Worm (Caenorhabditis elegans): Measurements from ENCODE around the gene lin-45.
A peak's percentile ranks its signal among the peaks of the same experiment; 100 is the strongest.

Gene lin-45

ce11 chrIV:6767240-6767639, 18.9 kb upstream of the lin-45 start:
- TF ChIP-seq hrde-1 (tag; optimal IDR thresholded peaks at IDR 0.05; ENCODE audit: borderline replicate concordance) (no peak), ceh-40 (GFP tag; IDR thresholded peaks at IDR 0.05) (no peak), tbx-9 (tag; optimal IDR thresholded peaks at IDR 0.05; ENCODE audit: borderline replicate concordance) (no peak), bed-2 (GFP tag; IDR thresholded peaks at IDR 0.05) (no peak), mxl-1 (tag; optimal IDR thresholded peaks at IDR 0.05) (no peak), sdz-38 (tag; optimal IDR thresholded peaks at IDR 0.05) (no peak), nhr-120 (GFP tag; IDR thresholded peaks at IDR 0.05) (no peak), gei-17 (GFP tag; optimal IDR thresholded peaks at IDR 0.05) (no peak), ztf-6 (GFP tag; IDR thresholded peaks at IDR 0.05) (no peak), lin-40 (tag; optimal IDR thresholded peaks at IDR 0.05) (peak; percentile 36), ccch-3 (GFP tag; optimal IDR thresholded peaks at IDR 0.05) (no peak), nhr-80 (tag; optimal IDR thresholded peaks at IDR 0.05) (peak; percentile 33), attf-5 (GFP tag; optimal IDR thresholded peaks at IDR 0.05) (peak; percentile 3), hmg-1.2 (GFP tag; IDR thresholded peaks at IDR 0.05) (peak; percentile 90), Y79H2A.3 (GFP tag; conservative IDR thresholded peaks at IDR 0.05) (no peak), snpc-3.4 (tag; optimal IDR thresholded peaks at IDR 0.05) (no peak), lin-26 (GFP tag; IDR thresholded peaks at IDR 0.05) (no peak), rcor-1 (GFP tag; IDR thresholded peaks at IDR 0.05) (no peak), B0035.1 (tag; optimal IDR thresholded peaks at IDR 0.05) (no peak), snpc-4 (GFP tag; optimal IDR thresholded peaks at IDR 0.05) (no peak), snpc-4 (tag; optimal IDR thresholded peaks at IDR 0.05) (no peak), nhr-90 (tag; optimal IDR thresholded peaks at IDR 0.05) (no peak), ztf-25 (GFP tag; IDR thresholded peaks at IDR 0.05) (no peak), efl-1 (GFP tag; optimal IDR thresholded peaks at IDR 0.05) (no peak), rec-8 (tag; optimal IDR thresholded peaks at IDR 0.05) (no peak), Y67H2A.10 (GFP tag; conservative IDR thresholded peaks at IDR 0.05) (no peak), hlh-12 (tag; optimal IDR thresholded peaks at IDR 0.05) (no peak), K12H6.12 (tag; optimal IDR thresholded peaks at IDR 0.05) (peak; percentile 24), dpl-1 (GFP tag; optimal IDR thresholded peaks at IDR 0.05) (no peak), cebp-1 (GFP tag; IDR thresholded peaks at IDR 0.05) (no peak), cebp-1 (tag; optimal IDR thresholded peaks at IDR 0.05) (peak; percentile 56), ztf-22 (GFP tag; optimal IDR thresholded peaks at IDR 0.05) (no peak)

DNA sequence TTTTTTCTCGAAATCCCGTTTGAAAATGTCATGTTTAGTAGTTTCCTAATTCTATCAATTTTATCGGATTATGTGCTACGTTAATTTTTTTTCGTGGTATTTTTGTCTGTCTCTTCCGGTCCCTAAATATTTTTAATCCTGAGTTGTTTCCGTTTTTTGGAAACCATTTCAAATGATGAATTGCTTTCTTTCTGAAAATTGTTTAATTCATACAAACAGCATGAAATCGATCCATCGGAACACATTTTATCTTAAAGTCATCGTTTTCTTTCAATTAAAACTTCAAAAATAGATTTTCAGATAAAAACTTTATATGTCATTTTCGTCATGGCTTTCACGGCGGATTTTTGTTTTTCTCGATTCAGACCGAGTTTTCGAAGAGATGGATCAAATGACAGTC, 14.0 kb upstream of the lin-45 start, which contains the start of gene spd-3:
Gene spd-3, plus strand, starts transcription at position 301 of the 400 bp plus-strand sequence.
- TF ChIP-seq snpc-4 (GFP tag; optimal IDR thresholded peaks at IDR 0.05) (no peak), snpc-4 (tag; optimal IDR thresholded peaks at IDR 0.05) (peak in 1 of 4 experiments; percentile 40), repo-1 (tag; optimal IDR thresholded peaks at IDR 0.05) (no peak), egrh-3 (GFP tag; IDR thresholded peaks at IDR 0.05) (no peak), snpc-3.4 (tag; optimal IDR thresholded peaks at IDR 0.05) (peak; percentile 12)

DNA sequence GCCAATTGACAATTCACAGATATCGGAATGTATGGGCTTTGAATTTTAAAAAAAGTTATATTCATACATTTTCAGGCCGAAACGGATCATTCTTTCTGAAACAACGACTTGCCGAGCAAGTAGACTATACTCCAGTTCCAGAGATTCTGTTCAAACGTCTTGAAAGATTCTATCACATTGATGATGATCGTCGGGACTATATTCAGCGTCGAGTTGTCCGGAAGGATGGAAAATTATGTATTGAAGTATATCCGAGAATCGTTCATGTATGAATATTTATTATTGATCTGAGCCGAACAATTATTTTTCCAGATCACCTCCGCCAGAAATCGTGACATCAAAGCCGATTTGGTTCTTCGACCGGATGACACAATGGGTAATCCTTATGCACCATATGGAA, 9.2 kb upstream of the lin-45 start:
- TF ChIP-seq chd-7 (tag; optimal IDR thresholded peaks at IDR 0.05) (no peak), B0336.3 (GFP tag; IDR thresholded peaks at IDR 0.05) (no peak), Y79H2A.3 (GFP tag; conservative IDR thresholded peaks at IDR 0.05) (no peak), F55B11.4 (tag; optimal IDR thresholded peaks at IDR 0.05; ENCODE audit: borderline replicate concordance, insufficient read depth) (no peak), mes-4 (tag; optimal IDR thresholded peaks at IDR 0.05) (no peak), ZK185.1 (tag; optimal IDR thresholded peaks at IDR 0.05; ENCODE audit: poor library complexity, severe bottlenecking) (no peak), nhr-90 (tag; optimal IDR thresholded peaks at IDR 0.05) (no peak), him-1 (tag; optimal IDR thresholded peaks at IDR 0.05) (no peak), cebp-2 (GFP tag; IDR thresholded peaks at IDR 0.05) (no peak), K11D2.4 (GFP tag; IDR thresholded peaks at IDR 0.05) (no peak), F52B5.7 (tag; optimal IDR thresholded peaks at IDR 0.05) (no peak), sdz-38 (tag; optimal IDR thresholded peaks at IDR 0.05) (no peak), ztf-6 (GFP tag; IDR thresholded peaks at IDR 0.05) (no peak), bed-1 (GFP tag; IDR thresholded peaks at IDR 0.05) (no peak), Y53G8AR.9 (GFP tag; conservative IDR thresholded peaks at IDR 0.05) (no peak)
